Worm (Caenorhabditis elegans) whole organism, late embryonic: ENCODE measurements around the gene rol-3.
A peak's percentile ranks its signal among the peaks of the same experiment; 100 is the strongest.

ENCODE experiments used
- C08G9.2 ChIP-seq: sonication (generic microtip); optimal IDR thresholded peaks from 2 replicates; lab custom pipeline; 2016; ENCODE audit warnings: mild to moderate bottlenecking, missing genetic modification characterization, moderate library complexity, missing compliant biosample characterization
- C38D4.7 ChIP-seq: fragments of 200-800 bp; sonication (Bioruptor generic); optimal IDR thresholded peaks from 2 replicates; lab custom pipeline; 2018; ENCODE audit warnings: mild to moderate bottlenecking, missing genetic modification characterization, moderate library complexity, missing compliant biosample characterization
- F13H6.1 ChIP-seq: sonication (generic microtip); optimal IDR thresholded peaks from 2 replicates; lab custom pipeline; 2016; ENCODE audit warnings: missing genetic modification characterization, missing compliant biosample characterization
- T23F11.4 ChIP-seq: fragments of 200-800 bp; sonication (Bioruptor generic); optimal IDR thresholded peaks from 2 replicates; lab custom pipeline; 2018; ENCODE audit warnings: mild to moderate bottlenecking, missing genetic modification characterization, missing compliant biosample characterization
- Y22D7AL.16 ChIP-seq: sonication (generic microtip); optimal IDR thresholded peaks from 2 replicates; lab custom pipeline; 2016; ENCODE audit warnings: missing genetic modification characterization, missing compliant biosample characterization
- ahr-1 ChIP-seq: sonication (generic microtip); optimal IDR thresholded peaks from 2 replicates; lab custom pipeline; 2016; ENCODE audit warnings: missing genetic modification characterization, missing compliant biosample characterization
- ama-1 ChIP-seq: fragments of 150-350 bp; optimal IDR thresholded peaks from 2 replicates; lab custom pipeline; 2014
- ceh-18 ChIP-seq: sonication (generic microtip); optimal IDR thresholded peaks from 2 replicates; lab custom pipeline; 2016; ENCODE audit warnings: missing genetic modification characterization, missing compliant biosample characterization
- ceh-22 ChIP-seq: sonication (generic microtip); optimal IDR thresholded peaks from 2 replicates; lab custom pipeline; 2017; ENCODE audit warnings: missing biosample characterization, missing genetic modification characterization
- ceh-31 ChIP-seq: sonication (generic microtip); optimal IDR thresholded peaks from 2 replicates; lab custom pipeline; 2016; ENCODE audit warnings: missing genetic modification characterization, missing compliant biosample characterization
- ceh-9 ChIP-seq: sonication (generic microtip); optimal IDR thresholded peaks from 2 replicates; lab custom pipeline; 2016; ENCODE audit warnings: mild to moderate bottlenecking, missing genetic modification characterization, inconsistent platforms, missing compliant biosample characterization
- che-1 ChIP-seq: sonication (generic microtip); optimal IDR thresholded peaks from 2 replicates; lab custom pipeline; 2016; ENCODE audit warnings: mild to moderate bottlenecking, missing genetic modification characterization, missing compliant biosample characterization
- fax-1 ChIP-seq: sonication (generic microtip); optimal IDR thresholded peaks from 2 replicates; lab custom pipeline; 2016; ENCODE audit warnings: missing genotype, missing genetic modification characterization, missing compliant biosample characterization
- fkh-6 ChIP-seq: sonication (generic microtip); optimal IDR thresholded peaks from 2 replicates; lab custom pipeline; 2016; ENCODE audit warnings: missing genetic modification characterization, missing compliant biosample characterization
- gmeb-2 ChIP-seq: sonication (generic microtip); optimal IDR thresholded peaks from 2 replicates; lab custom pipeline; 2016; ENCODE audit warnings: missing genetic modification characterization, inconsistent platforms, missing compliant biosample characterization
- hlh-15 ChIP-seq: sonication (generic microtip); optimal IDR thresholded peaks from 2 replicates; lab custom pipeline; 2016; ENCODE audit warnings: missing genetic modification characterization, missing compliant biosample characterization
- hlh-30 ChIP-seq: sonication (generic microtip); optimal IDR thresholded peaks from 2 replicates; lab custom pipeline; 2017; ENCODE audit warnings: antibody characterized with exemption, missing genetic modification characterization, missing compliant biosample characterization; ENCODE audit not compliant: insufficient read depth
- lim-6 ChIP-seq: sonication (generic microtip); optimal IDR thresholded peaks from 2 replicates; lab custom pipeline; 2016; ENCODE audit warnings: missing genetic modification characterization, missing compliant biosample characterization
- lin-11 ChIP-seq: fragments of 200-800 bp; sonication (Bioruptor generic); optimal IDR thresholded peaks from 2 replicates; lab custom pipeline; 2018; ENCODE audit warnings: mild to moderate bottlenecking, missing genetic modification characterization, missing compliant biosample characterization
- madf-2 ChIP-seq: sonication (generic microtip); optimal IDR thresholded peaks from 2 replicates; lab custom pipeline; 2017; ENCODE audit warnings: missing genetic modification characterization, missing compliant biosample characterization
- nfya-1 ChIP-seq: sonication (generic microtip); optimal IDR thresholded peaks from 2 replicates; lab custom pipeline; 2017; ENCODE audit warnings: missing genetic modification characterization, mild to moderate bottlenecking, missing compliant biosample characterization, antibody characterized with exemption, moderate library complexity
- nhr-11 ChIP-seq: fragments of 150-350 bp; optimal IDR thresholded peaks from 2 replicates; lab custom pipeline; 2014; ENCODE audit warnings: missing biosample characterization, missing genetic modification characterization
- npax-4 ChIP-seq: sonication (generic microtip); optimal IDR thresholded peaks from 2 replicates; lab custom pipeline; 2016; ENCODE audit warnings: missing genetic modification characterization, missing compliant biosample characterization
- pag-3 ChIP-seq: sonication (generic microtip); optimal IDR thresholded peaks from 2 replicates; lab custom pipeline; 2016; ENCODE audit warnings: missing compliant biosample characterization, missing genetic modification characterization, borderline replicate concordance
- pax-1 ChIP-seq: fragments of 150-350 bp; optimal IDR thresholded peaks from 2 replicates; lab custom pipeline; 2014; ENCODE audit warnings: missing biosample characterization, missing genetic modification characterization
- ref-2 ChIP-seq: sonication (generic microtip); optimal IDR thresholded peaks from 2 replicates; lab custom pipeline; 2016; ENCODE audit warnings: missing genetic modification characterization, missing compliant biosample characterization
- sdc-2 ChIP-seq: sonication (generic microtip); optimal IDR thresholded peaks from 2 replicates; lab custom pipeline; 2016; ENCODE audit warnings: missing genotype, missing genetic modification characterization, missing compliant biosample characterization
- tbx-2 ChIP-seq: sonication (generic microtip); optimal IDR thresholded peaks from 2 replicates; lab custom pipeline; 2016; ENCODE audit warnings: missing genetic modification characterization, missing compliant biosample characterization
- tbx-7 ChIP-seq: sonication (generic microtip); optimal IDR thresholded peaks from 2 replicates; lab custom pipeline; 2016; ENCODE audit warnings: missing genotype, missing genetic modification characterization, missing compliant biosample characterization
- ttx-3 ChIP-seq: sonication (generic microtip); optimal IDR thresholded peaks from 2 replicates; lab custom pipeline; 2016; ENCODE audit warnings: missing genetic modification reagents, missing genetic modification characterization, missing compliant biosample characterization
- unc-55 ChIP-seq: sonication (generic microtip); optimal IDR thresholded peaks from 2 replicates; lab custom pipeline; 2017; ENCODE audit warnings: missing biosample characterization, missing genetic modification reagents, missing genetic modification characterization

rol-3 gene

DNA sequence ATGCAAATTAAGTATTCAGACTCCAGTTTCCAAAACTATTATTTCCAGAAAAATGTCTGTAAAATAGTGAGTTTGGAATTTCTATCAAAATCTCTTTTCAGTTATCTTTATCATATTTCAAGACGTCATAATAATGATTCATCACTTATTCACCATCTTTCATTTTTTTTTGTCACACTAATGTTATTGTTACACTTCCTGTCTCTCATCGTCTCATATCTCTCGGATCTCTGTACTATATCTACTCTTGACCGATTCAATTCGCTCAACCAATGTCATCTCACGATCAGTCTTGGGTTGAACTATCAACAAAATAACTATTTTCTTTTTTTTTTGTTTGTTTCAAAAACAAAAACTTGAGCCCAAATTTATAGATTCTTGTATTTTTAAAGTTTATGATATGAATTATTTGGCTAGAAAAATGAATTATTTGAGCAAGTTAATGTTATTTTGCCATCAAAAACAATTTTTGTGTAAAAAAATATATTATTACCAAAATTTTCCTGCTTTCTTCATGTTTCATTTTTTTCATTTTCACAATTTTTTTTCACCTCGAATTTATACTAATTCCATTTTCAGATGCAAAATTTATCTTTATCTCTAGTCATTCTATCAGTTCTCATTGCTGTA is 36.9 kb downstream of the rol-3 start, which contains the start of gene cri-2:
cri-2 (plus strand) TSS at position 580 of the 630 bp plus-strand sequence.
- TF ChIP-seq npax-4 (tag; lab: Kevin White, UChicago) (no peak), lin-11 (tag; lab: Kevin White, UChicago) (no peak), ceh-18 (tag; lab: Kevin White, UChicago) (no peak), ahr-1 (tag; lab: Kevin White, UChicago) (no peak), fkh-6 (no peak), ama-1 (no peak), T23F11.4 (GFP tag; lab: Kevin White, UChicago) (no peak), hlh-15 (no peak)

DNA sequence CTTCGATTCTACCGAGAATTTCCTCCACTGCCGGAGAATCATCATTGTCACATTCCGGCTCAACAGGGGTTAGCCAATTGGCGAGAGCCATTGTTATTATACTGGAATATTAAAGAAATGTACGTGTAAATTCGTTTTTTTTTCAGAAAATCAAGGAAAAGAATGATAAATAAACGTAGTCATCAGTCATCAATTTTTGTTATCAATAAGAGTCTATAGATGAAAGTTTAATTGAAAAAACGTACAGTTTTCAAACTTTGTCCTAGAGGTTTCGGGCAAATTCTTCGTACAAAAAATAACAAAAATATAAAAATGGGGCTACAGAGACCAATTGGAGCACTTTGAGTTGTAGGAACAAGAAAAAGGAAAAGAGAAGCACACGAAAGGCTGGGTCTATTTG is 39.2 kb downstream of the rol-3 start, which contains the start of gene F20D6.11:
F20D6.11 (minus strand) TSS at position 101 of the 400 bp plus-strand sequence.
- no peak for TF ChIP-seq Y22D7AL.16 (tag; lab: Kevin White, UChicago)
- TF ChIP-seq tbx-2: no peak
- TF ChIP-seq ceh-9: no peak

DNA sequence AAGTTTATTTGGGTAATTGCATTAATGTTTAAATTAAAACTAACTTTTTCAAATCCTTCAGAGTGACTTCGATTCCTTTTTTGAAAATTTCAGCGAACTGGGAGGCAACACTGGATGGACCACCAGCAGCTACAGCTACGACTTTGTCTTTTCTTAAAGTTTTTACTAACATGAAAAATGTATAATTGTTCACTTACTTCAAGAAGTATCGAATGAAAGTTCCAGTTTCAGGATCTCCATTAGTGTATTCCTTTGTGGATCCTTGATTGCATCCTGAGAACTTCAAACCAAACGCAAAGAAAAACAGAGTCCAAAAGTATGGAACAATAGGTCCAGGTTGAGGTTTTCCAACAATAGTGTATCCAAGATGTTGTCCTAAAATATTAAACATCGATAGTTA is 41.2 kb downstream of the rol-3 start:
- TF ChIP-seq ttx-3 (tag; lab: Kevin White, UChicago) (no peak), lin-11 (tag; lab: Kevin White, UChicago) (no peak), ceh-31 (tag; lab: Kevin White, UChicago) (no peak), nfya-1 (tag; lab: Kevin White, UChicago) (no peak), F13H6.1 (tag; lab: Kevin White, UChicago) (no peak), ceh-18 (tag; lab: Kevin White, UChicago) (no peak), gmeb-2 (tag; lab: Kevin White, UChicago) (no peak), ceh-9 (no peak), ceh-22 (no peak), nhr-11 (no peak), ama-1 (no peak), tbx-7 (tag; lab: Kevin White, UChicago) (no peak), lim-6 (tag; lab: Kevin White, UChicago) (no peak), ahr-1 (tag; lab: Kevin White, UChicago) (no peak), fax-1 (tag; lab: Kevin White, UChicago) (no peak), T23F11.4 (GFP tag; lab: Kevin White, UChicago) (no peak)

DNA sequence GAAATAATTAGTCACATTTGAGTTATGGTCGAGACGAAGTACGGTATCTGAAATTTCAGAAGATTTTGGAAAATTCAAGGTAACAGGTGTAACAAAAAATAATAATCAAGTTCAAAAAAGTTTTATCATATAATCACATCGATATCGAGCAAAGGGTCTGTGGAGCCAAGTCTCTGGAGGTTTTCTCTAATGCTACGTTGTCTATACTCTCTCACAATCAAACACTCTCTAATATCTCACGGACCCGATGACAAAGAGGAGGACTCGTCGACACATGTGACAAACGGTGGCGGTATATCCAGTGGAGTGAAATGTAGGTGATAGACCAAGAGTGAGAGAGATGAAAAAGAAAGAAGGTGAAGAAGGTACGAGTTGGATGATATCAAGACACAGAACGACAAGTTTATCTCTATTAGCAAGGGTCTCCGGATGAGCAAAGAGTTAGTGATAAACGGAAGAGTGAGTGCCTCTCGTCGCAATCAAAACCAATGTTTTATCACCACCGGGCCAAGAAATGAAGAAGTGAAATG is 42.3 kb downstream of the rol-3 start, which contains the start of gene F20D6.10:
F20D6.10 (minus strand) TSS at position 51 of the 530 bp plus-strand sequence.
- peak; percentile 82 for TF ChIP-seq unc-55
- TF ChIP-seq C38D4.7 (GFP tag; lab: Kevin White, UChicago): no peak
- TF ChIP-seq hlh-15: no peak
- TF ChIP-seq nfya-1 (tag; lab: Kevin White, UChicago): peak; percentile 10
- no peak for TF ChIP-seq gmeb-2 (tag; lab: Kevin White, UChicago)
- TF ChIP-seq ceh-18 (tag; lab: Kevin White, UChicago): peak; percentile 71
- TF ChIP-seq hlh-30 (tag; lab: Kevin White, UChicago): peak; percentile 85

DNA sequence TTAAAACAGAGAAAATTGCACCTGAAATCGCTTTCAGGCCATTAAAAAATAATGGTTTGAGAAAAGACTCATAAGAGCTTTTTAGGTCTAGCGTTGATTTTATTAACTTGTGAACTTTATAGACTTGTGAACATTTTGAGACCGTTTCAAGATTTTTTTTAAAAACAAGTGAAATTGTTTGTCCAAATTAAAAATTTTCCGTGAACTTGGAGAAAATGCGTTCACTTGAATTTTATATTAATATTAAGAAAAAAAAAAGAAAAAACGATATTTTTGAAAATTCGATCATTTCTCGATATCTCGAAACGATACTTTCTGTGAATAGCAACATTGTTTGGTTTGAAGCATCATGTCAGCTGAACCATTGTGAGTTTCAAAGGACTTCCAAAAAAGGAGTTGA is 47.8 kb downstream of the rol-3 start, which contains the start of gene F20D6.1:
F20D6.1 (plus strand) TSS at position 301 of the 400 bp plus-strand sequence.
- no peak for TF ChIP-seq hlh-15
- TF ChIP-seq C38D4.7 (GFP tag; lab: Kevin White, UChicago): no peak
- TF ChIP-seq ceh-9: no peak
- TF ChIP-seq che-1: no peak
- TF ChIP-seq madf-2 (tag; lab: Kevin White, UChicago): no peak
- no peak for TF ChIP-seq ama-1
- no peak for TF ChIP-seq pag-3 (tag; lab: Kevin White, UChicago)
- TF ChIP-seq C08G9.2 (tag; lab: Kevin White, UChicago): no peak
- no peak for TF ChIP-seq pax-1 (tag; lab: Kevin White, UChicago)
- TF ChIP-seq sdc-2 (tag; lab: Kevin White, UChicago): no peak
- no peak for TF ChIP-seq ref-2
- TF ChIP-seq, all 69 proteins: peak for 0
